Worm (Caenorhabditis elegans) whole organism, L3 larva: ENCODE data around the gene B0496.2.

ENCODE experiments used
- R02D3.7 ChIP-seq: fragments of 150-350 bp; optimal IDR thresholded peaks from 2 replicates; lab custom pipeline; 2014; ENCODE audit warnings: missing biosample characterization, missing genetic modification characterization
- ZK546.5 ChIP-seq: sonication (generic microtip); optimal IDR thresholded peaks from 2 replicates; lab custom pipeline; 2017; ENCODE audit warnings: missing biosample characterization, missing genetic modification characterization
- ama-1 ChIP-seq: fragments of 150-350 bp; optimal IDR thresholded peaks from 2 replicates; lab custom pipeline; 2018
- ceh-16 ChIP-seq: sonication (generic microtip); optimal IDR thresholded peaks from 2 replicates; lab custom pipeline; 2017; ENCODE audit warnings: missing biosample characterization, missing genetic modification characterization
- ceh-28 ChIP-seq: fragments of 150-350 bp; optimal IDR thresholded peaks from 2 replicates; lab custom pipeline; 2014; ENCODE audit warnings: missing biosample characterization, missing genetic modification reagents, missing genetic modification characterization
- ceh-82 ChIP-seq: fragments of 150-350 bp; optimal IDR thresholded peaks from 2 replicates; lab custom pipeline; 2014; ENCODE audit warnings: missing biosample characterization, missing genetic modification characterization
- daf-12 ChIP-seq: fragments of 150-350 bp; optimal IDR thresholded peaks from 2 replicates; lab custom pipeline; 2014; ENCODE audit warnings: missing biosample characterization, missing genetic modification reagents, missing genetic modification characterization
- elt-1 ChIP-seq: fragments of 150-350 bp; optimal IDR thresholded peaks from 2 replicates; lab custom pipeline; 2014; ENCODE audit warnings: missing biosample characterization, missing genetic modification characterization
- elt-2 ChIP-seq: sonication (generic microtip); optimal IDR thresholded peaks from 2 replicates; lab custom pipeline; 2016; ENCODE audit warnings: missing genetic modification reagents, mild to moderate bottlenecking, missing genetic modification characterization, missing compliant biosample characterization
- elt-3 ChIP-seq, 3 experiments: fragments of 150-350 bp in 1 of 3; sonication (generic microtip) in 2 of 3; optimal IDR thresholded peaks; 2 replicates in 2 of 3; 4 replicates in 1 of 3; lab custom pipeline; 2014 to 2017; ENCODE audit warnings: missing biosample characterization in 3 of 3, missing genetic modification characterization in 3 of 3
- fkh-10 ChIP-seq: sonication (generic microtip); optimal IDR thresholded peaks from 2 replicates; lab custom pipeline; 2017; ENCODE audit warnings: missing biosample characterization, missing genetic modification reagents, missing genetic modification characterization
- fkh-2 ChIP-seq: fragments of 150-350 bp; optimal IDR thresholded peaks from 2 replicates; lab custom pipeline; 2014; ENCODE audit warnings: missing biosample characterization, missing genetic modification reagents, missing genetic modification characterization
- hmg-11 ChIP-seq: sonication (generic microtip); optimal IDR thresholded peaks from 2 replicates; lab custom pipeline; 2016; ENCODE audit warnings: missing genetic modification characterization, missing compliant biosample characterization
- jun-1 ChIP-seq: fragments of 150-350 bp; optimal IDR thresholded peaks from 2 replicates; lab custom pipeline; 2014; ENCODE audit warnings: missing biosample characterization, missing genetic modification reagents, missing genetic modification characterization
- lin-15B ChIP-seq: fragments of 150-350 bp; optimal IDR thresholded peaks from 2 replicates; lab custom pipeline; 2014; ENCODE audit warnings: missing biosample characterization, missing genetic modification characterization
- lsy-12 ChIP-seq: sonication (generic microtip); optimal IDR thresholded peaks from 2 replicates; lab custom pipeline; 2016; ENCODE audit warnings: mild to moderate bottlenecking, missing genetic modification characterization, missing compliant biosample characterization
- mdl-1 ChIP-seq: fragments of 150-350 bp; optimal IDR thresholded peaks from 2 replicates; lab custom pipeline; 2014; ENCODE audit warnings: missing biosample characterization, missing genetic modification characterization
- nfya-1 ChIP-seq: sonication (generic microtip); optimal IDR thresholded peaks from 2 replicates; lab custom pipeline; 2017; ENCODE audit warnings: missing genetic modification characterization, mild to moderate bottlenecking, missing compliant biosample characterization, antibody characterized with exemption, moderate library complexity; ENCODE audit not compliant: insufficient read depth
- nhr-11 ChIP-seq: fragments of 150-350 bp; optimal IDR thresholded peaks from 2 replicates; lab custom pipeline; 2014; ENCODE audit warnings: missing biosample characterization, missing genetic modification characterization
- nhr-12 ChIP-seq: fragments of 150-350 bp; optimal IDR thresholded peaks from 2 replicates; lab custom pipeline; 2014; ENCODE audit warnings: missing biosample characterization, missing genetic modification characterization
- nhr-23 ChIP-seq: fragments of 150-350 bp; optimal IDR thresholded peaks from 2 replicates; lab custom pipeline; 2014; ENCODE audit warnings: missing biosample characterization, missing genetic modification reagents, missing genetic modification characterization
- nhr-25 ChIP-seq: sonication (generic microtip); optimal IDR thresholded peaks from 2 replicates; lab custom pipeline; 2017; ENCODE audit warnings: missing biosample characterization, missing genetic modification characterization
- nhr-28 ChIP-seq: fragments of 150-350 bp; optimal IDR thresholded peaks from 2 replicates; lab custom pipeline; 2014; ENCODE audit warnings: missing biosample characterization, missing genetic modification characterization
- nhr-43 ChIP-seq: sonication (generic microtip); optimal IDR thresholded peaks from 2 replicates; lab custom pipeline; 2016; ENCODE audit warnings: mild to moderate bottlenecking, missing genetic modification characterization, missing compliant biosample characterization; ENCODE audit not compliant: poor library complexity, severe bottlenecking
- nhr-67 ChIP-seq: fragments of 150-350 bp; optimal IDR thresholded peaks from 2 replicates; lab custom pipeline; 2014; ENCODE audit warnings: missing biosample characterization, missing genetic modification characterization
- nhr-76 ChIP-seq: fragments of 150-350 bp; sonication (generic microtip); optimal IDR thresholded peaks from 5 replicates; lab custom pipeline; 2014; ENCODE audit warnings: missing biosample characterization, missing genetic modification characterization
- nhr-77 ChIP-seq: fragments of 150-350 bp; optimal IDR thresholded peaks from 2 replicates; lab custom pipeline; 2014; ENCODE audit warnings: missing biosample characterization, missing genetic modification characterization
- pha-4 ChIP-seq: fragments of 150-350 bp; optimal IDR thresholded peaks from 2 replicates; lab custom pipeline; 2014; ENCODE audit warnings: missing biosample characterization, missing genetic modification reagents, missing genetic modification characterization
- pqm-1 ChIP-seq: fragments of 150-350 bp; optimal IDR thresholded peaks from 2 replicates; lab custom pipeline; 2017; ENCODE audit warnings: missing biosample characterization, missing genetic modification characterization, inconsistent platforms
- skn-1 ChIP-seq: fragments of 150-350 bp; optimal IDR thresholded peaks from 2 replicates; lab custom pipeline; 2014; ENCODE audit warnings: missing biosample characterization, missing genetic modification characterization
- snpc-4 ChIP-seq: fragments of 150-350 bp; optimal IDR thresholded peaks from 2 replicates; lab custom pipeline; 2014; ENCODE audit warnings: missing biosample characterization, missing genetic modification characterization
- tbx-2 ChIP-seq: sonication (generic microtip); optimal IDR thresholded peaks from 2 replicates; lab custom pipeline; 2016; ENCODE audit warnings: mild to moderate bottlenecking, missing genetic modification characterization, missing compliant biosample characterization
- unc-39 ChIP-seq: sonication (generic microtip); optimal IDR thresholded peaks from 4 replicates; lab custom pipeline; 2017; ENCODE audit warnings: missing biosample characterization, missing genetic modification characterization
- unc-62 ChIP-seq: fragments of 150-350 bp; sonication (generic microtip); optimal IDR thresholded peaks from 4 replicates; lab custom pipeline; 2014; ENCODE audit warnings: missing biosample characterization, missing genetic modification reagents, missing genetic modification characterization
- zag-1 ChIP-seq: fragments of 150-350 bp; optimal IDR thresholded peaks from 2 replicates; lab custom pipeline; 2014; ENCODE audit warnings: missing biosample characterization, missing genetic modification characterization
- ztf-11 ChIP-seq: fragments of 150-350 bp; optimal IDR thresholded peaks from 2 replicates; lab custom pipeline; 2014; ENCODE audit warnings: missing biosample characterization, missing genetic modification characterization
- ztf-4 ChIP-seq: fragments of 150-350 bp; optimal IDR thresholded peaks from 2 replicates; lab custom pipeline; 2014; ENCODE audit warnings: missing biosample characterization, missing genetic modification characterization

The B0496.2 gene

ce11 chrIV:7478134-7478533 is 30.5 kb downstream of the B0496.2 start, which contains the start of gene rod-1:
Gene rod-1, plus strand, starts transcription at chrIV:7478452.
- TF ChIP-seq tbx-2 (tag; lab: Kevin White, UChicago): no peak
- no peak for TF ChIP-seq nhr-43 (tag; lab: Kevin White, UChicago)
- TF ChIP-seq fkh-2 (tag; lab: Kevin White, UChicago): no peak
- TF ChIP-seq nhr-28 (tag; lab: Kevin White, UChicago): no peak
- no peak for TF ChIP-seq ceh-16 (tag; lab: Kevin White, UChicago)
- TF ChIP-seq ama-1 (lab: Kevin White, UChicago): no peak
- TF ChIP-seq snpc-4 (tag; lab: Kevin White, UChicago): no peak
- no peak for TF ChIP-seq jun-1 (tag; lab: Kevin White, UChicago)
- no peak for TF ChIP-seq elt-2 (tag; lab: Kevin White, UChicago)
- no peak for TF ChIP-seq ztf-4 (tag; lab: Kevin White, UChicago)
- no peak for TF ChIP-seq daf-12
- no peak for TF ChIP-seq fkh-10 (GFP tag; lab: Kevin White, UChicago)
- no peak for TF ChIP-seq ceh-28 (tag; lab: Kevin White, UChicago)
- TF ChIP-seq, all 47 proteins: peak for 0

DNA sequence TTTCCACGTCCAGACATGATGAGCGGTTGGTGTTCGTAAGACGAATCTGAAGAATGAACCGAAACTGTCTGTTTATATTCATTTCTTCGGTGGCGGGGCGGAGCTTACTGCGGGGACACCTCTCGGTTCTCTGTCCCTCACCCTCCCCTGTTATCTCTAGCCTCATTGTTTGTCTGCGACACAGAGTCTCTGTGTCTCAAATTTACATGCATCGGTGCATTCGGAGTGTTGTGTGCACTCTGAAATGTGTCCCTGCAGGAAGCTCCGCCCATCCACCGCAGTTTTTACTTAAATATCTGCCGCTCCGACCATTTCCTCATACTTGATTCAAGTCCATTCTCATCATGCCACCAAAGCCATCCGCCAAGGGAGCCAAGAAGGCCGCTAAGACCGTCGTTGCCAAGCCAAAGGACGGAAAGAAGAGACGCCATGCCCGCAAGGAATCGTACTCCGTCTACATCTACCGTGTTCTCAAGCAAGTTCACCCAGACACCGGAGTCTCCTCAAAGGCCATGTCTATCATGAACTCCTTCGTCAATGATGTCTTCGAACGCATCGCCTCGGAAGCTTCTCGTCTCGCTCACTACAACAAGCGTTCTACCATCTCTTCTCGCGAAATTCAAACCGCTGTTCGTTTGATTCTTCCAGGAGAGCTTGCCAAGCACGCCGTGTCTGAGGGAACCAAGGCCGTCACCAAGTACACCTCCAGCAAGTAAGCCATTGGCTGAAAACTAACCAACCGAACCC is 38.7 kb downstream of the B0496.2 start, which contains the start of the genes his-61 and his-62:
Gene his-61, minus strand, starts transcription at position 17 of the 747 bp plus-strand sequence.
Gene his-62, plus strand, starts transcription at position 345 of the 747 bp plus-strand sequence.
- TF ChIP-seq nhr-23: no peak
- peak; percentile 43 for TF ChIP-seq jun-1 (tag; lab: Kevin White, UChicago)
- no peak for TF ChIP-seq ceh-82 (tag; lab: Kevin White, UChicago)
- TF ChIP-seq lin-15B (tag; lab: Kevin White, UChicago): peak; percentile 13
- TF ChIP-seq pha-4 (tag; lab: Kevin White, UChicago): peak; percentile 73
- TF ChIP-seq elt-1 (tag; lab: Kevin White, UChicago): peak; percentile 42
- no peak for TF ChIP-seq ztf-11 (tag; lab: Kevin White, UChicago)
- peak; percentile 63 for TF ChIP-seq lsy-12 (tag; lab: Kevin White, UChicago)
- TF ChIP-seq nhr-25 (tag; lab: Kevin White, UChicago): peak; percentile 85
- peak; percentile 18 for TF ChIP-seq nhr-43 (tag; lab: Kevin White, UChicago)
- no peak for TF ChIP-seq zag-1
- TF ChIP-seq elt-2 (tag; lab: Kevin White, UChicago): peak; percentile 83
- TF ChIP-seq nfya-1 (tag; lab: Kevin White, UChicago): peak; percentile 49
- peak; percentile 52 for TF ChIP-seq pqm-1
- peak; percentile 82 for TF ChIP-seq snpc-4 (tag; lab: Kevin White, UChicago)
- TF ChIP-seq, all 47 proteins: peak for 11

DNA sequence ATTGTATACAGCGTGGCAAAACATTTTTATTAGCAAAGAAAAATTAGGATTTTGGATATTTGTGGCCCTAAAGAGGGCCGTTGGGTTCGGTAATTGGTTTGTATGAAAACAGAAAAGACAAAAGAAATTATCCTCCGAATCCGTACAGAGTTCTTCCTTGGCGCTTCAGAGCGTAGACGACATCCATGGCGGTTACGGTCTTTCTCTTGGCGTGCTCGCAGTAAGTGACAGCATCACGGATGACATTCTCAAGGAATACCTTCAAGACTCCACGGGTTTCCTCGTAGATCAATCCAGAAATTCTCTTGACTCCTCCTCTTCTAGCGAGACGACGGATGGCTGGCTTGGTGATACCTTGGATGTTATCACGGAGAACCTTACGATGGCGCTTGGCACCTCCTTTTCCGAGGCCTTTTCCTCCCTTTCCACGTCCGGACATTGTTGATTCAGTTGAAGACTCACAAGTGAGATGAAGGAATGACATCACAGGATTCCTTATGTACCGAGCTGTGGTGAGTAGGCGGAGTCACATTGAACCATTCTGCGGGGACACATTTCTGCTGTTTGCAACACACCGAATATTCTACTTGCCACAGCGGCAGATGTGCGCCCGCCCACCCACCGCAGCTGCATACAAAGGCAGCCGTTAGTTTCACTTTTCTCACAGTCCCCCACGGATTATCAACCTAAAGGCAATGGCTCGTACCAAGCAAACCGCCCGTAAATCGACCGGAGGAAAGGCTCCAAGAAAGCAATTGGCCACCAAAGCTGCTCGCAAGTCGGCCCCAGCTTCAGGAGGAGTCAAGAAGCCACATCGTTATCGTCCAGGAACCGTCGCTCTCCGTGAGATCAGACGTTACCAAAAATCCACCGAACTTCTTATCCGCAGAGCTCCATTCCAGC is 40.1 kb downstream of the B0496.2 start, which contains the start of the genes his-60 and his-59:
Gene his-60, minus strand, starts transcription at position 439 of the 903 bp plus-strand sequence.
Gene his-59, plus strand, starts transcription at position 696 of the 903 bp plus-strand sequence.
- peak; percentile 33 for TF ChIP-seq pqm-1
- TF ChIP-seq ceh-16 (tag; lab: Kevin White, UChicago): no peak
- peak; percentile 6 for TF ChIP-seq snpc-4 (tag; lab: Kevin White, UChicago)
- TF ChIP-seq lin-15B (tag; lab: Kevin White, UChicago): peak; percentile 4
- TF ChIP-seq elt-2 (tag; lab: Kevin White, UChicago): peak; percentile 27
- TF ChIP-seq R02D3.7: no peak
- peak; percentile 6 for TF ChIP-seq lsy-12 (tag; lab: Kevin White, UChicago)
- peak; percentile 51 for TF ChIP-seq nhr-43 (tag; lab: Kevin White, UChicago)
- no peak for TF ChIP-seq nhr-77 (tag; lab: Kevin White, UChicago)
- TF ChIP-seq nhr-76: no peak
- peak; percentile 43 for TF ChIP-seq pha-4 (tag; lab: Kevin White, UChicago)
- peak; percentile 90 for TF ChIP-seq nhr-25 (tag; lab: Kevin White, UChicago)
- TF ChIP-seq, all 47 proteins: peak for 8

ce11 chrIV:7488457-7488783 is 40.8 kb downstream of the B0496.2 start:
- no peak for TF ChIP-seq ztf-4 (tag; lab: Kevin White, UChicago)
- no peak for TF ChIP-seq lin-15B (tag; lab: Kevin White, UChicago)
- no peak for TF ChIP-seq mdl-1 (tag; lab: Kevin White, UChicago)
- TF ChIP-seq unc-62 (GFP tag; lab: Kevin White, UChicago): no peak
- TF ChIP-seq daf-12: no peak
- no peak for TF ChIP-seq elt-3 (tag; optimal IDR thresholded peaks at IDR 0.05; lab: Kevin White, UChicago)
- no peak for TF ChIP-seq nhr-12 (tag; lab: Kevin White, UChicago)
- no peak for TF ChIP-seq unc-39
- no peak for TF ChIP-seq jun-1 (tag; lab: Kevin White, UChicago)
- no peak for TF ChIP-seq ceh-82 (tag; lab: Kevin White, UChicago)
- TF ChIP-seq ZK546.5: no peak
- TF ChIP-seq tbx-2 (tag; lab: Kevin White, UChicago): no peak
- TF ChIP-seq skn-1 (tag; lab: Kevin White, UChicago): no peak
- no peak for TF ChIP-seq zag-1
- no peak for TF ChIP-seq ama-1 (lab: Kevin White, UChicago)
- TF ChIP-seq nhr-67 (tag; lab: Kevin White, UChicago): no peak
- no peak for TF ChIP-seq nhr-11 (tag; lab: Kevin White, UChicago)
- no peak for TF ChIP-seq hmg-11 (tag; lab: Kevin White, UChicago)
- TF ChIP-seq elt-2 (tag; lab: Kevin White, UChicago): no peak
- no peak for TF ChIP-seq ztf-11 (tag; lab: Kevin White, UChicago)
